Worm (Caenorhabditis elegans): Measurements from ENCODE around the gene DH11.2.

- TF ChIP-seq dve-1 (tag; optimal IDR thresholded peaks at IDR 0.05): no peak
- no peak for TF ChIP-seq hlh-15 (tag; optimal IDR thresholded peaks at IDR 0.05)
- TF ChIP-seq tbx-2 (tag; optimal IDR thresholded peaks at IDR 0.05): peak; percentile 48
- TF ChIP-seq ama-1 (optimal IDR thresholded peaks at IDR 0.05): no peak
- TF ChIP-seq ref-2 (tag; optimal IDR thresholded peaks at IDR 0.05): peak; percentile 30
- no peak for TF ChIP-seq unc-55 (GFP tag; optimal IDR thresholded peaks at IDR 0.05)
- TF ChIP-seq lin-11 (tag; optimal IDR thresholded peaks at IDR 0.05): no peak
- no peak for TF ChIP-seq fkh-10 (GFP tag; optimal IDR thresholded peaks at IDR 0.05)
- peak; percentile 35 for TF ChIP-seq elt-2 (tag; optimal IDR thresholded peaks at IDR 0.05)
- no peak for TF ChIP-seq pat-9 (tag; optimal IDR thresholded peaks at IDR 0.05)
- TF ChIP-seq ttx-3 (tag; optimal IDR thresholded peaks at IDR 0.05): no peak
- no peak for TF ChIP-seq pqm-1 (tag; optimal IDR thresholded peaks at IDR 0.05)
- TF ChIP-seq pha-4 (tag; optimal IDR thresholded peaks at IDR 0.05): no peak
Measured at ce11 chrII:8039416-8039815, 26.8 kb downstream of the DH11.2 start, which contains the start of the genes ubh-4 and algn-6.

All from whole organism, late embryonic.